Fruit fly (Drosophila melanogaster) whole organism, wandering third instar larva: ENCODE data around the gene snu.

ENCODE experiments used
- Hr78 ChIP-seq: fragments of >200 bp; optimal IDR thresholded peaks from 2 replicates; lab custom pipeline; 2017; ENCODE audit warnings: missing biosample characterization, missing genetic modification characterization
- Myc ChIP-seq: fragments of >200 bp; optimal IDR thresholded peaks from 2 replicates; lab custom pipeline; 2017
- fru ChIP-seq: fragments of 200-800 bp; sonication (Bioruptor generic); optimal IDR thresholded peaks from 3 replicates; lab custom pipeline; 2016; ENCODE audit warnings: missing biosample characterization, mild to moderate bottlenecking, missing genetic modification characterization
- jim ChIP-seq: fragments of 175-275, 200-325 bp; sonication (Bioruptor generic); optimal IDR thresholded peaks from 2 replicates; lab custom pipeline; 2016; ENCODE audit warnings: missing biosample characterization, mild to moderate bottlenecking, missing genetic modification characterization
- sage ChIP-seq: fragments of 200-800 bp; sonication (Bioruptor generic); optimal IDR thresholded peaks from 2 replicates; lab custom pipeline; 2016; ENCODE audit warnings: missing biosample characterization, mild to moderate bottlenecking, missing genetic modification characterization
- tai ChIP-seq: sonication (Bioruptor generic); optimal IDR thresholded peaks from 2 replicates; lab custom pipeline; 2016; ENCODE audit warnings: missing biosample characterization, missing genetic modification characterization

DNA sequence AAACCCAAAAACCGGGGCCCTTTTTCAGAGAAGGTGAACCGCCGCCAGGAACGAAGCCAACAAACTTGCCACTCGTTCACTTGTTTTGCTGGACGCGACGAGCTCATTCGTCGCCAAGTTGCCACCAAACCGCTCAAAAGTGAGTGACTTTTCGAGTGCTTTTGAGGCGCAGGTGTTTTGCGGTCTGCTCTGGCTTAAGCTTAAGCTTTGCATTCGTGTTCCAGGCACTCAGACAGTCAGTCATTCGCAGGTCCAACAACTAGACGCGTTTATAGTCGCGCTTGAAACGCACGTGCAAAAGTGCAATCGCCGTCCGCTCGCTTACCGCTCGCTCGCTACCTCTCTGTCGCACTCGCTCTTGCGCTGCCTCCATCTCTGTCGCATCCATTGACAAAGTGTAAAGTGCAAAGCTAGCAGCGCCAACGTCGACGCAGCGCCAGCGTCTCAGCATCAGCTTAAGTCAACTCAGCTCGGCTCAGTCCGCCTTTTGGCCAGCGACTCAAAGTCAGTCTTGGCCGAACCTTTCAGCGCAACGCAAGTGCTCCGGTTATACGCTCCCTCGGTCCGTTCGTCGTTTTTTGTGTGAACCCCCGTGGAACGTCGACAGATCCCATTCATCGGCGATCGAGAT is 7.1 kb downstream of the snu start:
- no peak for TF ChIP-seq sage (GFP tag; lab: Kevin White, UChicago)
- TF ChIP-seq fru (GFP tag; lab: Kevin White, UChicago): peak; percentile 23
- no peak for TF ChIP-seq jim (GFP tag; lab: Kevin White, UChicago)
- no peak for TF ChIP-seq Myc (lab: Kevin White, UChicago)
- no peak for TF ChIP-seq tai
- TF ChIP-seq Hr78: no peak
